Worm (Caenorhabditis elegans): ENCODE data around the gene T02G5.14.
"Not testable (repeated sequence)": the region's sequence is repeated elsewhere in the genome, so short reads cannot be mapped to it uniquely, and the experiment has no call there.

T02G5.14 gene

ce11 chrII:7084021-7084420 is at the start of gene T02G5.14, which contains the start of gene T02G5.15:
TSS of gene T02G5.14 (plus strand) at chrII:7084321.
TSS of gene T02G5.15 (plus strand) at chrII:7084321.
- TF ChIP-seq unc-62 (GFP tag; optimal IDR thresholded peaks at IDR 0.05), result not testable (repeated sequence)

- no peak for TF ChIP-seq unc-62 (GFP tag; optimal IDR thresholded peaks at IDR 0.05)
These were observed 46.3 kb upstream of the T02G5.14 start, which contains the start of gene cin-4 for ce11 chrII:7037659-7038342. TSS of gene cin-4 (plus strand) at chrII:7038292.

DNA sequence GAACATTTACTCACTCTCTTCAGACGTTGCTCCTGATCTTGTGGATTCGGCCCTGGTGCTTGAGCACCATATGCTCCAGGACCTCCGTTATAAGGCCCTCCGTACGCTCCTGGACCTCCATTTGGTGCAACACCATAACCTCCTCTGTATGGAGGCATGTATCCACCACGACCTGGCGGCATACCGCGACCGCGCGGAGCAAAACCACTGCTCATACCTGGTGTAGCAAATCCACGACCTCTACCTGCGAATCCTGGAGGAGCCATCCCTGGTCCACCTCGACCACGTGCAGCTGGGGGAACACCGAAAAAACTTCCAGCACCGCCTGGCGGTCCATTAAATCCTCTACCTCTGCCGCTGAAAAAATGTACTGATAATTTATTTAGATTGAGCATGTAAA is 34.7 kb upstream of the T02G5.14 start:
- no peak for TF ChIP-seq unc-62 (GFP tag; optimal IDR thresholded peaks at IDR 0.05)

DNA sequence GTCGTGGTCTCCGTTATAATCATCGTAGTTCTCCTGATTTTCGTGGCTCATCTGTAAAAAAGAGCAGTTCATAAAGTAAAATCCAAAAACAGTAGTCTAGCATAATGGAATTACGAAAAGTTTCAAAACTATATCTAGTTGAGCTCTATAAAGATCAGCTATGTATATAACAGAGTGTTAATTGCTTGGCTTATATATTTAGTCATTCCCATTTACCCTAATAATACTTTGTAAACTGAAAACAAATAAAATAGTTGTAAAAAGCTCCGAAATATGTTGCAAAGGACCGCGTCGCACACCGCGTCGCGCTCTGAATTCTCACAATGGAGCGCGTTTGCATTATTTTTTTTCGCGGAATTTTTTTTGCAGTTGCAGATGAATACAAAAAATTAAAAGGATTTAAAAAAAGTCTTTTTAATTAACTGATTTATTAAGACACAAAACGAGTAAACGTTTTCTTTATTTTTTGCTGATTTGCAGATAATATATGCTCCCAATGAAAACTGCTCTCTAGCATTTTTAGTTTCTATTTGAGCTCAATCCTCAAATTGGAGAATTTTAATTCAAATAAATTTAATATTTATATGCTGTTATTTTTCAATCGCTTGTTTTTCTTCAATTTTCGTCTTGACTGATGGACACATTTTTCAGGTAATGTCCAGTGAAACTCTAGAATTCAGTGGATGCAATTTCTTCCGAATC is 33.9 kb upstream of the T02G5.14 start, which contains the start of the genes tcer-1 and ZK1127.5:
Gene tcer-1 (minus strand): TSS at position 51 of the 702 bp plus-strand sequence.
Gene ZK1127.5 (plus strand): TSS at position 652 of the 702 bp plus-strand sequence.
- no peak for TF ChIP-seq unc-62 (GFP tag; optimal IDR thresholded peaks at IDR 0.05)

DNA sequence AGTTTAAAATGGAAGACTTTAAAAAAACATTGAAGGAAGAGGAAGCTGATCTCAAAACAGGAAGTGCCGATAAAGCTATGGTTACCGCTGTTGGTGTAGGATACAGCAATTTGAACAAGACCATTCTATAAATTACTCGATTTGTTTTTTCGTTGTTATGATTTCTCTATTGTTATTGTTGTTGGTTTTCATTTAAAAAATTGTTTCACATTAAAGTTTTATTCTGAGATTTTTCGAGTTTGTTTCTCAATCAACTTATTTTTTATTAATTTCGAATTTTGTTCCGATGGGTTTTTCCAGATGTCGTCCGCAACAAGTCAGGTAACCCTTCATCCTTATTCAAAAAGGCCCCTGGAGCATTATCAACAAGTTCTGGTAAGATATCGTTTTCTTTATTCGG is 32.3 kb upstream of the T02G5.14 start, which contains the start of gene ZK1127.12:
Gene ZK1127.12 (plus strand): TSS at position 301 of the 400 bp plus-strand sequence.
- TF ChIP-seq unc-62 (GFP tag; optimal IDR thresholded peaks at IDR 0.05), result no peak

DNA sequence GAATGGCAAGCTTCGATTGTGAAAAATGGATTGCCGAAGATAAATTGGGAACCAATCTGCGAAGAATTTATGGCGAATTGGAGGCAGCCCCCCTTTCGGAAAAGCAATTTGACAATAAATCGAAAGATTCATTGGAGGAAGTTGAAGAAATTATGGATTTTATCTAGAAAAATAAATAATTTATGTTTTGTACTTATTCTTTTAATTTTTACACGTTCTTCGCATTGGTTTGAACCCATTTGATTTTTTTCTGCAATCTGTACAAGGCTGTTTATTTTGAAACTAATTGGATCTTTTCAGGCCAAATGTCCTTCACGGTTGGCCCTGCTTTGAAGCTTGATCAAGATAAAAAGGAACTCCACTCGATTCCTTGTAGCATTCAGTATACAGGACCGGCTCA is 31.1 kb upstream of the T02G5.14 start, which contains the start of gene ZK1127.13:
Gene ZK1127.13 (plus strand): TSS at position 301 of the 400 bp plus-strand sequence.
- no peak for TF ChIP-seq unc-62 (GFP tag; optimal IDR thresholded peaks at IDR 0.05)

ce11 chrII:7053649-7054048 is 30.5 kb upstream of the T02G5.14 start, which contains the start of gene ZK1127.4:
TSS of gene ZK1127.4 (plus strand) at chrII:7053949.
- no peak for TF ChIP-seq unc-62 (GFP tag; optimal IDR thresholded peaks at IDR 0.05)

DNA sequence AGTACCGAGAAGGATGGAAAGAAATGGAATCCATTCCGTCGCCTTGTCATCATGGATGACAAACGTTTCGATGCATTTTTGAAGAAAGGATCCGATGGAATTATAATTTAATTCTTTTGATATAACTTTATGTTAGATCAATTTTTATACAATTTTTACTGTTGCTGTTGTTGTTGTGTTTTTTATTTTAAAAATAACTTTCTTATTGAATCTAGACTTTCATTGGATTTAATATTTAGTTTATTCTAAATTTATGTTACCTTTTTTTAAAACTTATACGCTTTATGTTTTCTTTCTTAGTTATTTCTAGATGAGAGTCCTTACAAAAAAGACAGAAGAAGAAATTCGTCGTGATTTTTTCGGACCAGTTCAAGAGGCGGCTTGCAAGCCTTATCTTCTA is 29.1 kb upstream of the T02G5.14 start, which contains the start of gene ZK1127.3:
Gene ZK1127.3 (plus strand): TSS at position 301 of the 400 bp plus-strand sequence.
- TF ChIP-seq unc-62 (GFP tag; optimal IDR thresholded peaks at IDR 0.05), result no peak

DNA sequence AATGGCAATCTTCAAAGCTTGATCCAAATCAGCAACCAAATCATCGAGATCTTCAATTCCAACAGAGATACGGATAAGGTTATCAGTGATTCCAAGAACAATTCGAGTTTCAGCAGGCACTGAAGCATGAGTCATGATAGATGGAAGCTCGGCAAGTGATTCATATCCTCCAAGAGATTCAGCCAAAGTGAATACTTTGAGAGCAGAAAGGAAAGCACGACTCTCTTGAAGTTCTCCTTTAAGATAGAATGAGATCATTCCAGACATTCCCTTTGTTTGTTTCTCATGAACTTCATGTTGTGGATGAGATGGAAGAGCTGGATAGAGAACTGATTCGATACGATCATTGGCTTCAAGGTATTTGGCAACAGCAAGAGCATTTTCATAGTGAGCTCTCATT is 27.8 kb upstream of the T02G5.14 start:
- no peak for TF ChIP-seq unc-62 (GFP tag; optimal IDR thresholded peaks at IDR 0.05)

DNA sequence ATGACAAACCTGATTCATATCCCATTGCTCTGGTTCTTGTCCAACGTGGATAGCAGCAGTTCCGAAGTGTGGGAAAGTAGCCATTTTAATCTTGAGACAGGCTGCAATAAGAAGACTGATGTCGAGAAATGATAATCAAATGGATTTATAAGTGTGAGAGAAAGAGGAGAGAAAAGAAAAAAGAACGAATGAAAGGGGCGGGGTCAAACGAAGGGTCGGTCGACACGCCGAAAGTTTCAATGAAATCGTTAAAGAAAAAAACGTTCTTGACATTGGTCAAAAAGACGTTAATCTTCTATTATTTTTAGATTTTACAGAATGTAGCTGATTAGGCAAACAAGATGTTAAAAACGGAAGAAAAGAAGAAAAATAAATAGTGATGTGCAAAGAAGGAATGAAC is 26.3 kb upstream of the T02G5.14 start, which contains the start of gene cth-2:
Gene cth-2 (minus strand): TSS at position 101 of the 400 bp plus-strand sequence.
- TF ChIP-seq unc-62 (GFP tag; optimal IDR thresholded peaks at IDR 0.05), result no peak

DNA sequence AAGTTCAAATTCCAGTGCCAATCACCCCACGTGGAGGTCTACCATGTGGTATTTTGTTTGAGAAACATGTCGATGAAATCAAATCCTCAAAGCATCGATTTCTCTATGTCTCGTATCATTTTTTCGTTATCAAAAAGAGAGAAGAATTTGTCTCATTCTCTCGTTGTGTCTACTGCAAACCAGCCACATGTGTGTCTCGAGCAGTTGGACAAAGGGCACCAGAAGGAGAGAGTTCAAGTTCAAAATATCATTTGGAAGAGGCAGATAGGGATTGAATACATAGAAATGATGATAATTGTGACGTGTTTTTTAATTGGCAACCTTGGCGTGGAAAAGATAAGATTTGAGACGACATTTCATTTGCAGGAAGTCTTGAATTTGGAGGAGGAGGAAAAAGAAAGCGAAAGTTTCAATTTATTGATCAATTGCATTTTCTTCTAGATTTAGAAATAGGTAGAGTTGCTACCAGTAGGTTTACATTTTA is 24.8 kb upstream of the T02G5.14 start:
- no peak for TF ChIP-seq unc-62 (GFP tag; optimal IDR thresholded peaks at IDR 0.05)

DNA sequence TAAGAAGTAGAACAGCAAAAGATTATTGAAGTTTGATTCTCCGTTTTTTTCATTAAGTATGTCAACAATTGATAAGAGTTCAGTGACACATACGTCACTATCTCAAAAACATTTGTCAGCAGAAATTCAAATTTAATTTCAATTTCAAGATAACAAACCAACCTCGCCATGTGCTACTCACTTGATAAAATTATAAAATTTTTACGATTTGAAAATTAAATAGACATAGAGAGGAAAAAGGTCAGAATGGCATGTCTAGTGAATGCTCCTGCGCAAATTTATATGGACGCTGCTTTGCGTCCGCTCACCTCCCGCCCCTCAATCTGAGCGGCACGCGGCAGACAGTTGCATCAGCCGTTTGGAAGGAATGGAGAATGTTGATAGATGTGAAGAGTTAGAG is 23.9 kb upstream of the T02G5.14 start:
- no peak for TF ChIP-seq unc-62 (GFP tag; optimal IDR thresholded peaks at IDR 0.05)

- TF ChIP-seq unc-62 (GFP tag; optimal IDR thresholded peaks at IDR 0.05), result no peak
These were observed 23.3 kb upstream of the T02G5.14 start for ce11 chrII:7060791-7061190.

DNA sequence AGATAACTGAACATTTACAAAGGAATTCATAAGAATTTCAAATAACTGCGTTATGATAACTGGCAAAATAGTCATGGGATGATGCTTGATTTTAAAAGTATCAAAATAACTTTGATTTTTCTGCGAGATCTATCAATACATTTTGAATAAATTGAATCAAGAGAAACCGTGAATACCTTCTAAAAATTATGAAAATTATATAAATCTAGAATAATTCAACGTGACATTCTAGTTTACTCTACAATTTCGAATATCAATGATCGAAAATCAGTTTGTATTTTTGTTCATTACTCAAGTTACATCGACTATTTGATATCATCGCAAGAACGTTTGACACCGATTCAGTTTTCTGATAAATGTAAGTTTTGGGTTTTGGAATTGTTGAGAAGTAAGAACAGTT is 22.4 kb upstream of the T02G5.14 start, which contains the start of gene acs-6:
Gene acs-6 (plus strand): TSS at position 301 of the 400 bp plus-strand sequence.
- TF ChIP-seq unc-62 (GFP tag; optimal IDR thresholded peaks at IDR 0.05), result no peak

ce11 chrII:7065391-7065790 is 18.7 kb upstream of the T02G5.14 start, which contains the start of gene nos-2:
TSS of gene nos-2 (plus strand) at chrII:7065618.
- no peak for TF ChIP-seq unc-62 (GFP tag; optimal IDR thresholded peaks at IDR 0.05)

DNA sequence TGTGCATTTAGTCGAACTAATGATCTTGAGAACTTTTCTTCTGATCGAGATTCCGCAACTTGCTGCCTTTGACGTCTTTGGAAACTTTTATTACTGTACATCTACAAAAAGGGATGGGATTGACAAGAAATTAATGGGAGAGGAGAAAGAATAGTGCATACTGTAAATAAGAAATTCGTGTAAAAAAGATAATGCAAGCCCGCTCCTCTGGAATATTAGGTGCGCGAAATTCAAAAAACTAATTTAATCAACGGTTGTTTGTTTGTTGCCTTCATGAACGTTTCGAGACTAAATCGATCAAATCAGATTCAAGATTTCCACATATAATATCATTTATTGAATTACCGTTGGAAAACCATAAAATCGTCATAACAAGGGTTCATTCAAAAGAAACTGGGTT is 14.3 kb upstream of the T02G5.14 start, which contains the start of gene him-14:
Gene him-14 (minus strand): TSS at position 101 of the 400 bp plus-strand sequence.
- no peak for TF ChIP-seq unc-62 (GFP tag; optimal IDR thresholded peaks at IDR 0.05)

Data from whole organism, dauer.